5 fruit fly cellular contexts compared by ENCODE assay signal in the genomic region with DNA sequence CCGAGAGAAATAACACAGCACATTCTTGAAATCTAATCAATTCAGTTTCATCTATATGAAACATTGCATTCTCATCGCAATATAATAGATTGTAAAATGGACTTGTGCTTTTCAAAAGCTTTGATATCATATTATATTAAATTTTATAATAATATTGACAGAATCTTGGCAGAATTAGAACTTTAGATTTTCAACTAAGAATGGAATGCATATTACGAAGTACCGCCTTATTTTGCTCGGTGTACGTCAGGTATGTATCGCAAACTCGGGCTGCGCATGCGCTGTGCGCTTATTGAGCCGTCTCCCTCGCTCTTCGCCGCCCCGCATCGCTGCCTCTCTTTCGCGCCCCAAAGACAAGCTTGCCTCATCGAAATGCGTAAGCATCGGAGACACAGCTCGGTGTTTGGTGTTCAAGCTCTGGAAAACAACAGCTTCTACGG.
TF ChIP-seq lines count a peak whose summit lies in the region.

No protein-coding gene starts in this region.

TF ChIP-seq in whole organism, adult, 20 proteins besides CTCF, POLR2A, EP300 and RAD21 (continued from another document):
- TF ChIP-seq CG12768 (GFP tag; optimal IDR thresholded peaks at IDR 0.05; lab: Kevin White, UChicago), result no peak
- peak; percentile 35 for TF ChIP-seq bab1 (GFP tag; optimal IDR thresholded peaks at IDR 0.05; lab: Kevin White, UChicago)

TF ChIP-seq in whole organism, embryonic, 481 proteins besides CTCF, POLR2A, EP300 and RAD21 (continued from another document and continues in another):
- TF ChIP-seq E2f1 (GFP tag; IDR thresholded peaks at IDR 0.05; lab: Robert Waterston, UW) (peak; percentile 88), Fer1 (GFP tag; optimal IDR thresholded peaks at IDR 0.05; lab: Kevin White, UChicago) (peak; percentile 89), CG10209 (GFP tag; optimal IDR thresholded peaks at IDR 0.05; lab: Kevin White, UChicago) (peak; percentile 90), CG15269 (tag; optimal IDR thresholded peaks at IDR 0.05; lab: Kevin White, UChicago) (peak; percentile 94), CG17359 (tag; optimal IDR thresholded peaks at IDR 0.05; lab: Kevin White, UChicago) (peak; percentile 92), cad (GFP tag; optimal IDR thresholded peaks at IDR 0.05; lab: Kevin White, UChicago) (no peak), eve (GFP tag; optimal IDR thresholded peaks at IDR 0.05; lab: Kevin White, UChicago) (peak in 1 of 2 experiments; percentile 58), ato (GFP tag; IDR thresholded peaks at IDR 0.05; lab: Robert Waterston, UW; ENCODE audit: partially characterized antibody) (no peak), CG4820 (GFP tag; optimal IDR thresholded peaks at IDR 0.05; lab: Kevin White, UChicago) (peak; percentile 79), B-H1 (GFP tag; IDR thresholded peaks at IDR 0.05; lab: Robert Waterston, UW) (peak; percentile 82), BEAF-32 (GFP tag; optimal IDR thresholded peaks at IDR 0.05; lab: Kevin White, UChicago) (no peak), Hr51 (GFP tag; optimal IDR thresholded peaks at IDR 0.05; lab: Kevin White, UChicago) (peak; percentile 42 to 93), CG14965 (GFP tag; optimal IDR thresholded peaks at IDR 0.05; lab: Kevin White, UChicago; ENCODE audit: borderline replicate concordance) (no peak), klu (GFP tag; IDR thresholded peaks at IDR 0.05; lab: Robert Waterston, UW) (peak; percentile 88), dmrt99B (tag; optimal IDR thresholded peaks at IDR 0.05; lab: Kevin White, UChicago) (peak; percentile 94), btn (GFP tag; optimal IDR thresholded peaks at IDR 0.05; lab: Kevin White, UChicago) (no peak), D19B (GFP tag; optimal IDR thresholded peaks at IDR 0.05; lab: Kevin White, UChicago) (peak; percentile 71), Myb (GFP tag; optimal IDR thresholded peaks at IDR 0.05; lab: Kevin White, UChicago) (peak; percentile 8), knrl (GFP tag; IDR thresholded peaks at IDR 0.05; lab: Robert Waterston, UW; ENCODE audit: partially characterized antibody) (no peak), gcm2 (GFP tag; optimal IDR thresholded peaks at IDR 0.05; lab: Kevin White, UChicago) (no peak), CG7357 (GFP tag; IDR thresholded peaks at IDR 0.05; lab: Robert Waterston, UW) (peak; percentile 87), CG1647 (GFP tag; optimal IDR thresholded peaks at IDR 0.05; lab: Kevin White, UChicago) (no peak), CG31224 (GFP tag; IDR thresholded peaks at IDR 0.05; lab: Robert Waterston, UW) (peak; percentile 76), CG8089 (GFP tag; optimal IDR thresholded peaks at IDR 0.05; lab: Kevin White, UChicago) (no peak), Taf1 (GFP tag; IDR thresholded peaks at IDR 0.05; lab: Robert Waterston, UW) (peak; percentile 59; the same call in 1 of the 2 replicates), C15 (GFP tag; IDR thresholded peaks at IDR 0.05; lab: Robert Waterston, UW) (peak; percentile 72; the same call in 1 of the 3 replicates), CG15696 (tag; optimal IDR thresholded peaks at IDR 0.05; lab: Kevin White, UChicago) (peak; percentile 93), CG12219 (GFP tag; optimal IDR thresholded peaks at IDR 0.05; lab: Kevin White, UChicago) (peak; percentile 85), CG7271 (tag; optimal IDR thresholded peaks at IDR 0.05; lab: Kevin White, UChicago) (peak; percentile 81), Oli (tag; optimal IDR thresholded peaks at IDR 0.05; lab: Kevin White, UChicago) (peak; percentile 92)

TF ChIP-seq in whole organism, prepupa, 60 proteins besides CTCF, POLR2A, EP300 and RAD21 (continued from another document and continues in another):
- TF ChIP-seq fkh (GFP tag; optimal IDR thresholded peaks at IDR 0.05; lab: Kevin White, UChicago) (peak; percentile 53), Eip78C (GFP tag; lab: Kevin White, UChicago) (peak; percentile 94), cyc (GFP tag; optimal IDR thresholded peaks at IDR 0.05; lab: Kevin White, UChicago) (peak; percentile 55), pdm3 (GFP tag; optimal IDR thresholded peaks at IDR 0.05; lab: Kevin White, UChicago) (peak; percentile 68), Ets96B (tag; optimal IDR thresholded peaks at IDR 0.05; lab: Kevin White, UChicago) (peak; percentile 89), vri (GFP tag; optimal IDR thresholded peaks at IDR 0.05; lab: Kevin White, UChicago) (peak; percentile 47), CG7368 (GFP tag; optimal IDR thresholded peaks at IDR 0.05; lab: Kevin White, UChicago) (peak; percentile 61), lz (GFP tag; optimal IDR thresholded peaks at IDR 0.05; lab: Kevin White, UChicago) (peak; percentile 75), topi (GFP tag; optimal IDR thresholded peaks at IDR 0.05; lab: Kevin White, UChicago) (peak; percentile 77), CG1621 (tag; optimal IDR thresholded peaks at IDR 0.05; lab: Kevin White, UChicago) (peak; percentile 81), CG6792 (GFP tag; optimal IDR thresholded peaks at IDR 0.05; lab: Kevin White, UChicago) (peak; percentile 82), Sox15 (GFP tag; optimal IDR thresholded peaks at IDR 0.05; lab: Kevin White, UChicago) (peak; percentile 72), Hr38 (GFP tag; optimal IDR thresholded peaks at IDR 0.05; lab: Kevin White, UChicago) (no peak), Hr39 (GFP tag; optimal IDR thresholded peaks at IDR 0.05; lab: Kevin White, UChicago) (peak; percentile 59), CG3919 (GFP tag; optimal IDR thresholded peaks at IDR 0.05; lab: Kevin White, UChicago) (peak; percentile 81), Eip93F (GFP tag; optimal IDR thresholded peaks at IDR 0.05; lab: Kevin White, UChicago) (no peak), fd85E (GFP tag; optimal IDR thresholded peaks at IDR 0.05; lab: Kevin White, UChicago) (peak; percentile 56), OdsH (GFP tag; optimal IDR thresholded peaks at IDR 0.05; lab: Kevin White, UChicago) (peak; percentile 86), CG16779 (tag; optimal IDR thresholded peaks at IDR 0.05; lab: Kevin White, UChicago) (peak; percentile 78), CG34406 (GFP tag; optimal IDR thresholded peaks at IDR 0.05; lab: Kevin White, UChicago) (peak; percentile 88), esn (GFP tag; optimal IDR thresholded peaks at IDR 0.05; lab: Kevin White, UChicago) (peak; percentile 84), CG6276 (GFP tag; optimal IDR thresholded peaks at IDR 0.05; lab: Kevin White, UChicago) (peak; percentile 94), Sox102F (GFP tag; optimal IDR thresholded peaks at IDR 0.05; lab: Kevin White, UChicago) (peak; percentile 68), CG8319 (GFP tag; optimal IDR thresholded peaks at IDR 0.05; lab: Kevin White, UChicago) (peak; percentile 57), CG15336 (GFP tag; IDR thresholded peaks at IDR 0.05; lab: Robert Waterston, UW) (peak; percentile 93), fd59A (GFP tag; optimal IDR thresholded peaks at IDR 0.05; lab: Kevin White, UChicago) (peak; percentile 83), CG6163 (GFP tag; IDR thresholded peaks at IDR 0.05; lab: Robert Waterston, UW) (peak; percentile 80), acj6 (GFP tag; optimal IDR thresholded peaks at IDR 0.05; lab: Kevin White, UChicago) (peak; percentile 82), Met (GFP tag; optimal IDR thresholded peaks at IDR 0.05; lab: Kevin White, UChicago) (peak; percentile 72), dsx (GFP tag; optimal IDR thresholded peaks at IDR 0.05; lab: Kevin White, UChicago; ENCODE audit: poor library complexity, severe bottlenecking) (peak; percentile 89), Gug (GFP tag; IDR thresholded peaks at IDR 0.05; lab: Robert Waterston, UW) (peak; percentile 86), CG10631 (GFP tag; optimal IDR thresholded peaks at IDR 0.05; lab: Kevin White, UChicago) (peak; percentile 86)

TF ChIP-seq in whole organism, pupa, 21 proteins besides CTCF, POLR2A, EP300 and RAD21 (continued from another document):
- TF ChIP-seq CG32121 (GFP tag; IDR thresholded peaks at IDR 0.05; lab: Robert Waterston, UW) (peak; percentile 90), CG14655 (GFP tag; optimal IDR thresholded peaks at IDR 0.05; lab: Kevin White, UChicago) (peak; percentile 90)

TF ChIP-seq in whole organism, wandering third instar larva, 38 proteins besides CTCF, POLR2A, EP300 and RAD21 (continued from another document):
- TF ChIP-seq dmrt93B (GFP tag; optimal IDR thresholded peaks at IDR 0.05; lab: Kevin White, UChicago), result peak; percentile 84
- peak; percentile 77 for TF ChIP-seq fru (GFP tag; optimal IDR thresholded peaks at IDR 0.05; lab: Kevin White, UChicago)
- TF ChIP-seq psq (GFP tag; optimal IDR thresholded peaks at IDR 0.05; lab: Kevin White, UChicago), result peak; percentile 79
TF ChIP-seq in whole organism, wandering third instar larva: peak in this region for 17.
